Fruit fly (Drosophila melanogaster) whole organism, prepupa: ENCODE data around the gene CG14823.

ENCODE experiments used
- Blimp-1 ChIP-seq: fragments of 200-800 bp; sonication (Bioruptor generic); optimal IDR thresholded peaks from 3 replicates; lab custom pipeline; 2017; ENCODE audit warnings: missing biosample characterization, missing genetic modification characterization, mild to moderate bottlenecking, moderate library complexity, missing genetic modification reagents
- CG10631 ChIP-seq: fragments of 200-800 bp; sonication (Bioruptor generic); optimal IDR thresholded peaks from 2 replicates; lab custom pipeline; 2016; ENCODE audit warnings: missing biosample characterization, missing genetic modification characterization
- CG11294 ChIP-seq: fragments of 200-800 bp; sonication (Bioruptor generic); IDR thresholded peaks from 2 replicates; pipeline ENCODE4 v1.3.6; 2022; ENCODE audit warnings: missing biosample characterization, missing genetic modification characterization
- CG11762 ChIP-seq: fragments of 200-800 bp; sonication (Bioruptor generic); optimal IDR thresholded peaks from 3 replicates; lab custom pipeline; 2016; ENCODE audit warnings: missing biosample characterization, missing genetic modification characterization; ENCODE audit not compliant: insufficient read depth
- CG31627 ChIP-seq: fragments of 200-800 bp; sonication (Bioruptor generic); optimal IDR thresholded peaks from 3 replicates; lab custom pipeline; 2016; ENCODE audit warnings: missing biosample characterization, missing genetic modification characterization
- CG32006 ChIP-seq: fragments of 200-800 bp; sonication (Bioruptor generic); optimal IDR thresholded peaks from 3 replicates; lab custom pipeline; 2017; ENCODE audit warnings: missing biosample characterization, mild to moderate bottlenecking, missing genetic modification characterization
- CG3919 ChIP-seq: fragments of 200-800 bp; sonication (Bioruptor generic); optimal IDR thresholded peaks from 3 replicates; lab custom pipeline; 2016; ENCODE audit warnings: missing biosample characterization, missing genetic modification characterization
- CG4318 ChIP-seq: fragments of 200-800 bp; sonication (Bioruptor generic); optimal IDR thresholded peaks from 3 replicates; lab custom pipeline; 2017; ENCODE audit warnings: missing biosample characterization, mild to moderate bottlenecking, missing genetic modification characterization
- CG6163 ChIP-seq: fragments of 200-800 bp; sonication (Bioruptor generic); IDR thresholded peaks from 3 replicates; pipeline ENCODE4 v1.3.6; 2022; ENCODE audit warnings: missing biosample characterization, missing genetic modification characterization
- CG6276 ChIP-seq: fragments of 200-800 bp; sonication (Bioruptor generic); optimal IDR thresholded peaks from 2 replicates; lab custom pipeline; 2017; ENCODE audit warnings: missing biosample characterization, mild to moderate bottlenecking, missing genetic modification characterization
- CG6792 ChIP-seq: fragments of 200-800 bp; sonication (Bioruptor generic); optimal IDR thresholded peaks from 3 replicates; lab custom pipeline; 2016; ENCODE audit warnings: missing biosample characterization, missing genetic modification characterization
- CG6808 ChIP-seq: fragments of 200-800 bp; sonication (Bioruptor generic); optimal IDR thresholded peaks from 3 replicates; lab custom pipeline; 2017; ENCODE audit warnings: missing biosample characterization, missing genetic modification characterization, mild to moderate bottlenecking, moderate library complexity, missing genetic modification reagents
- CG6854 ChIP-seq: fragments of 200-800 bp; sonication (Bioruptor generic); optimal IDR thresholded peaks from 2 replicates; lab custom pipeline; 2017; ENCODE audit warnings: missing biosample characterization, mild to moderate bottlenecking, missing genetic modification characterization
- CG7368 ChIP-seq: fragments of 200-800 bp; sonication (Bioruptor generic); optimal IDR thresholded peaks from 3 replicates; lab custom pipeline; 2016; ENCODE audit warnings: missing biosample characterization, missing genetic modification characterization
- CG8319 ChIP-seq: fragments of 200-800 bp; sonication (Bioruptor generic); optimal IDR thresholded peaks from 3 replicates; lab custom pipeline; 2016; ENCODE audit warnings: missing biosample characterization, missing genetic modification characterization
- CG8632 ChIP-seq: fragments of 200-800 bp; sonication (Bioruptor generic); optimal IDR thresholded peaks from 3 replicates; lab custom pipeline; 2016; ENCODE audit warnings: missing biosample characterization, missing genetic modification characterization
- CG9139 ChIP-seq: fragments of 200-800 bp; sonication (Bioruptor generic); optimal IDR thresholded peaks from 3 replicates; lab custom pipeline; 2017; ENCODE audit warnings: missing biosample characterization, mild to moderate bottlenecking, missing genetic modification characterization
- Ets21C ChIP-seq: fragments of 200-800 bp; sonication (Bioruptor generic); optimal IDR thresholded peaks from 3 replicates; lab custom pipeline; 2016; ENCODE audit warnings: missing biosample characterization, missing genetic modification characterization
- Ets96B ChIP-seq: fragments of 200-800 bp; optimal IDR thresholded peaks from 2 replicates; lab custom pipeline; 2019; ENCODE audit warnings: missing biosample characterization, mild to moderate bottlenecking, missing genetic modification characterization, moderate library complexity
- Gug ChIP-seq: fragments of 200-800 bp; sonication (Bioruptor generic); IDR thresholded peaks from 2 replicates; pipeline ENCODE4 v1.3.6; 2022; ENCODE audit warnings: missing biosample characterization, missing genetic modification characterization
- Hr38 ChIP-seq: sonication (Bioruptor generic); optimal IDR thresholded peaks from 2 replicates; lab custom pipeline; 2016; ENCODE audit warnings: missing biosample characterization, missing genetic modification characterization
- Hr39 ChIP-seq: fragments of 200-800 bp; sonication (Bioruptor generic); optimal IDR thresholded peaks from 2 replicates; lab custom pipeline; 2016; ENCODE audit warnings: missing biosample characterization, missing genetic modification characterization
- Hr4 ChIP-seq: fragments of 200-800 bp; sonication (Bioruptor generic); optimal IDR thresholded peaks from 3 replicates; lab custom pipeline; 2016; ENCODE audit warnings: missing biosample characterization, missing genetic modification characterization
- Lpt ChIP-seq: fragments of 200-800 bp; sonication (Bioruptor generic); optimal IDR thresholded peaks from 3 replicates; lab custom pipeline; 2016; ENCODE audit warnings: missing biosample characterization, missing genetic modification characterization
- OdsH ChIP-seq: fragments of 200-800 bp; sonication (Bioruptor generic); optimal IDR thresholded peaks from 3 replicates; lab custom pipeline; 2016; ENCODE audit warnings: missing biosample characterization, missing genetic modification characterization
- Smox ChIP-seq: fragments of 200-800 bp; sonication (Bioruptor generic); optimal IDR thresholded peaks from 3 replicates; lab custom pipeline; 2016; ENCODE audit warnings: missing biosample characterization, missing genetic modification characterization
- Sox102F ChIP-seq: fragments of 200-800 bp; sonication (Bioruptor generic); optimal IDR thresholded peaks from 2 replicates; lab custom pipeline; 2016; ENCODE audit warnings: missing biosample characterization, mild to moderate bottlenecking, missing genetic modification characterization
- Sox14 ChIP-seq: fragments of 200-800 bp; sonication (Bioruptor generic); optimal IDR thresholded peaks from 3 replicates; lab custom pipeline; 2016; ENCODE audit warnings: missing biosample characterization, missing genetic modification characterization
- Sox15 ChIP-seq: fragments of 200-800 bp; sonication (Bioruptor generic); optimal IDR thresholded peaks from 3 replicates; lab custom pipeline; 2016; ENCODE audit warnings: missing biosample characterization, missing genetic modification characterization
- achi ChIP-seq: fragments of 200-800 bp; sonication (Bioruptor generic); optimal IDR thresholded peaks from 3 replicates; lab custom pipeline; 2016; ENCODE audit warnings: missing biosample characterization, missing genetic modification characterization
- acj6 ChIP-seq: fragments of 200-800 bp; sonication (Bioruptor generic); optimal IDR thresholded peaks from 3 replicates; lab custom pipeline; 2016; ENCODE audit warnings: missing biosample characterization, missing genetic modification characterization
- cyc ChIP-seq: fragments of 200-800 bp; sonication (Bioruptor generic); optimal IDR thresholded peaks from 3 replicates; lab custom pipeline; 2016; ENCODE audit warnings: missing biosample characterization, missing genetic modification characterization
- dac ChIP-seq: fragments of 200-800 bp; sonication (Bioruptor generic); optimal IDR thresholded peaks from 2 replicates; lab custom pipeline; 2017; ENCODE audit warnings: missing biosample characterization, mild to moderate bottlenecking, missing genetic modification characterization
- dsx ChIP-seq: fragments of 200-800 bp; optimal IDR thresholded peaks from 3 replicates; lab custom pipeline; 2019; ENCODE audit warnings: missing biosample characterization, mild to moderate bottlenecking, missing genetic modification characterization, moderate library complexity; ENCODE audit not compliant: poor library complexity, severe bottlenecking
- fd59A ChIP-seq: fragments of 200-800 bp; sonication (Bioruptor generic); optimal IDR thresholded peaks from 2 replicates; lab custom pipeline; 2017; ENCODE audit warnings: missing biosample characterization, mild to moderate bottlenecking, missing genetic modification characterization, missing genetic modification reagents
- fd85E ChIP-seq: fragments of 200-800 bp; sonication (Bioruptor generic); optimal IDR thresholded peaks from 3 replicates; lab custom pipeline; 2016; ENCODE audit warnings: missing biosample characterization, missing genetic modification characterization
- salr ChIP-seq, 2 experiments: fragments of 200-800 bp; sonication (Bioruptor generic); optimal IDR thresholded peaks; 3 replicates each; lab custom pipeline; 2016 to 2018; ENCODE audit warnings: missing biosample characterization in 2 of 2, missing genetic modification characterization in 2 of 2, mild to moderate bottlenecking in 1 of 2
- spab ChIP-seq: fragments of 200-800 bp; sonication (Bioruptor generic); optimal IDR thresholded peaks from 2 replicates; lab custom pipeline; 2017; ENCODE audit warnings: missing biosample characterization, mild to moderate bottlenecking, missing genetic modification characterization, missing genetic modification reagents
- svp ChIP-seq: fragments of 200-800 bp; sonication (Bioruptor generic); peaks from one replicate; lab custom pipeline; 2016; ENCODE audit warnings: missing biosample characterization, missing genetic modification characterization
- topi ChIP-seq: fragments of 200-800 bp; sonication (Bioruptor generic); optimal IDR thresholded peaks from 3 replicates; lab custom pipeline; 2016; ENCODE audit warnings: missing biosample characterization, missing genetic modification characterization

Gene CG14823

DNA sequence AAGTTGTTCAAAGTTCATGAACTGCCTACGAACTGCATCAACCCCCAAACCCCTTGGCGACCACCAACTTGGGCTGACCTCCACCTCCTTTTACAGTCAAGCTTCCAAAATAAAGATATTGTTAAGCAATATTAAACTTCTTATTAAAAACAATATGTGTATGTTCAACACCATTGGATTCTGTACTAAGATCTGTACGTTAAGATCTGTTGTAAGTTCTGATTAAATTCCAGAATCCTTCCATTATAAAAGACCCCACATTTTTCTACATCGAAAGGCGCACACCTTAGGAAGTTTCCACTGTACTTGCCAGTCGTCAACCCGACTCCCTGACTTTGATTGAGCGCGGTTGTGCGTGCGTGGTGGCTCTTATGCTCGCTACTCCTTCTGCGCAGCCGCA lies 46.9 kb downstream of the CG14823 start (continued):
- TF ChIP-seq fd59A (GFP tag; lab: Kevin White, UChicago) (peak; percentile 55), CG6808 (GFP tag; lab: Kevin White, UChicago) (peak; percentile 71), dsx (GFP tag; lab: Kevin White, UChicago) (peak; percentile 69), fd85E (GFP tag; lab: Kevin White, UChicago) (no peak), Hr39 (peak; percentile 56), CG8632 (GFP tag; lab: Kevin White, UChicago) (peak; percentile 40), CG6854 (GFP tag; lab: Kevin White, UChicago) (no peak), Sox15 (GFP tag; lab: Kevin White, UChicago) (no peak), Lpt (GFP tag; lab: Kevin White, UChicago) (no peak), salr (GFP tag; optimal IDR thresholded peaks at IDR 0.05; lab: Kevin White, UChicago) (no peak), Sox14 (GFP tag; lab: Kevin White, UChicago) (peak; percentile 55), CG11762 (GFP tag; lab: Kevin White, UChicago) (no peak), CG7368 (GFP tag; lab: Kevin White, UChicago) (peak; percentile 45), CG32006 (GFP tag; lab: Kevin White, UChicago) (peak; percentile 37), CG6792 (peak; percentile 37), dac (GFP tag; lab: Kevin White, UChicago) (no peak), Sox102F (GFP tag; lab: Kevin White, UChicago) (peak; percentile 63), OdsH (GFP tag; lab: Kevin White, UChicago) (peak; percentile 17), Ets21C (GFP tag; lab: Kevin White, UChicago) (peak; percentile 24), Ets96B (peak; percentile 64), CG6163 (GFP tag; lab: Robert Waterston, UW) (no peak), CG9139 (GFP tag; lab: Kevin White, UChicago) (peak; percentile 13), Hr38 (GFP tag; lab: Kevin White, UChicago) (no peak), CG3919 (peak; percentile 53), Gug (GFP tag; lab: Robert Waterston, UW) (no peak), cyc (GFP tag; lab: Kevin White, UChicago) (peak; percentile 41), spab (GFP tag; lab: Kevin White, UChicago) (peak; percentile 59), CG8319 (GFP tag; lab: Kevin White, UChicago) (peak; percentile 12), achi (peak; percentile 60), CG6276 (no peak), svp (GFP tag; lab: Kevin White, UChicago) (peak; percentile 93), CG11294 (GFP tag; lab: Robert Waterston, UW) (no peak), Smox (peak; percentile 47), topi (peak; percentile 68), CG10631 (GFP tag; lab: Kevin White, UChicago) (peak; percentile 43)

DNA sequence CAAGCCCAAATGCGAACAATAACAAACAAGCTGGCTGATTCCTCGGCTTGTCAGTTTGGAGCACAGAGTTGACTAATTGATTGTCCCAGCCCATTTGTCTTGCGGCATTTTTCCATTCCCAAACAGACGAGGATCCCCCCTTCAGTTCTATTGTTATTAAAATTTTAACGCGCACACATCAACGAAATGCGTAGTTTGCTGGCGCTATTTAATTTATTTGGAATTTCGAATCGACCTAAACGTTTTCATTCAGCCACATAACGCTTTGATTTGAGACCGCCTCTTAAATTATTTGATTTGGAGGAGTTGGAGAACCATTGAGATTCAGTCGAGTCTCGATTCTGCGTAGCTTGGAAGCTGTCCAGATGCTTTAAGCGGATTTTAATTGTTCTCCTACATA lies 49.8 kb downstream of the CG14823 start:
- TF ChIP-seq Sox102F (GFP tag; lab: Kevin White, UChicago) (no peak), CG31627 (GFP tag; lab: Kevin White, UChicago) (no peak), acj6 (GFP tag; lab: Kevin White, UChicago) (no peak), CG6276 (no peak), CG6792 (no peak), CG6808 (GFP tag; lab: Kevin White, UChicago) (no peak), cyc (GFP tag; lab: Kevin White, UChicago) (no peak), Gug (GFP tag; lab: Robert Waterston, UW) (no peak), CG4318 (GFP tag; lab: Kevin White, UChicago) (no peak), Blimp-1 (GFP tag; lab: Kevin White, UChicago) (no peak), Ets21C (GFP tag; lab: Kevin White, UChicago) (no peak), Hr4 (GFP tag; lab: Kevin White, UChicago) (no peak)
